Fruit fly (Drosophila melanogaster): ENCODE measurements around the gene Wdr81.
A peak's percentile ranks its signal among the peaks of the same experiment; 100 is the strongest.

Gene Wdr81

dm6 chr2L:12004211-12004979, 16.4 kb downstream of the Wdr81 start (continued):
- TF ChIP-seq Med (GFP tag) (peak; percentile 93), peb (GFP tag; IDR thresholded peaks at IDR 0.05) (no peak), CG1832 (GFP tag; optimal IDR thresholded peaks at IDR 0.05) (no peak), CG12942 (GFP tag; optimal IDR thresholded peaks at IDR 0.05) (peak; percentile 6), CG7839 (tag; optimal IDR thresholded peaks at IDR 0.05) (peak; percentile 22), Sry-β (GFP tag; optimal IDR thresholded peaks at IDR 0.05) (peak; percentile 42), Lpt (GFP tag; optimal IDR thresholded peaks at IDR 0.05) (no peak), CG15514 (GFP tag; optimal IDR thresholded peaks at IDR 0.05) (peak; percentile 29), TFAM (GFP tag; optimal IDR thresholded peaks at IDR 0.05) (no peak), dati (GFP tag; IDR thresholded peaks at IDR 0.05) (no peak), al (GFP tag; IDR thresholded peaks at IDR 0.05) (no peak), cad (GFP tag; optimal IDR thresholded peaks at IDR 0.05) (no peak), CG10267 (tag; optimal IDR thresholded peaks at IDR 0.05) (peak; percentile 10), sob (GFP tag; IDR thresholded peaks at IDR 0.05) (no peak), CG9437 (GFP tag; optimal IDR thresholded peaks at IDR 0.05) (peak; percentile 18), CG10654 (GFP tag; optimal IDR thresholded peaks at IDR 0.05) (peak; percentile 32), C15 (GFP tag; IDR thresholded peaks at IDR 0.05) (no peak), slou (GFP tag; optimal IDR thresholded peaks at IDR 0.05) (no peak), CG3995 (GFP tag; optimal IDR thresholded peaks at IDR 0.05) (peak; percentile 4), zfh1 (GFP tag; IDR thresholded peaks at IDR 0.05) (no peak), mam (GFP tag; optimal IDR thresholded peaks at IDR 0.05) (peak; percentile 30), cg (GFP tag; optimal IDR thresholded peaks at IDR 0.05) (peak; percentile 60), BtbVII (GFP tag; optimal IDR thresholded peaks at IDR 0.05) (peak; percentile 74), exex (tag; optimal IDR thresholded peaks at IDR 0.05) (peak; percentile 79), CG4730 (GFP tag; IDR thresholded peaks at IDR 0.05) (no peak), amos (GFP tag; IDR thresholded peaks at IDR 0.05; ENCODE audit: partially characterized antibody) (no peak), CG17361 (GFP tag; IDR thresholded peaks at IDR 0.05) (no peak), CG6765 (GFP tag; optimal IDR thresholded peaks at IDR 0.05) (peak; percentile 36), bab2 (GFP tag; optimal IDR thresholded peaks at IDR 0.05) (peak; percentile 56), CG11456 (GFP tag; IDR thresholded peaks at IDR 0.05) (no peak), HHEX (GFP tag; optimal IDR thresholded peaks at IDR 0.05) (peak; percentile 79), CG9932 (GFP tag; IDR thresholded peaks at IDR 0.05) (no peak), usp (GFP tag; optimal IDR thresholded peaks at IDR 0.05) (no peak), Dad (GFP tag; optimal IDR thresholded peaks at IDR 0.05) (peak; percentile 11), CG1024 (GFP tag; IDR thresholded peaks at IDR 0.05) (no peak), tap (tag; optimal IDR thresholded peaks at IDR 0.05) (peak; percentile 55), CG10959 (GFP tag; IDR thresholded peaks at IDR 0.05) (no peak), CG10209 (GFP tag; optimal IDR thresholded peaks at IDR 0.05) (peak; percentile 84), CG12391 (tag; optimal IDR thresholded peaks at IDR 0.05) (peak; percentile 65), seq (GFP tag; IDR thresholded peaks at IDR 0.05) (no peak), zen2 (GFP tag; IDR thresholded peaks at IDR 0.05; ENCODE audit: partially characterized antibody) (no peak), CG18599 (GFP tag; optimal IDR thresholded peaks at IDR 0.05) (peak; percentile 82), salm (tag; optimal IDR thresholded peaks at IDR 0.05) (peak; percentile 77), lov (optimal IDR thresholded peaks at IDR 0.05) (no peak), lov (GFP tag; IDR thresholded peaks at IDR 0.05) (no peak), twi (tag; optimal IDR thresholded peaks at IDR 0.05) (peak; percentile 26), cwo (GFP tag; optimal IDR thresholded peaks at IDR 0.05) (peak; percentile 47), HLHmδ (GFP tag; optimal IDR thresholded peaks at IDR 0.05) (peak; percentile 80), gcm2 (GFP tag; optimal IDR thresholded peaks at IDR 0.05) (peak; percentile 5), Neu2 (GFP tag; optimal IDR thresholded peaks at IDR 0.05; ENCODE audit: borderline replicate concordance) (no peak)
